ENCODE assay signal across 4 fruit fly cellular contexts in genomic region chr2L:2728577-2728976, dm6.
TF ChIP-seq lines count a peak whose summit lies in the region.

No protein-coding gene starts in this region.

- no peak for TF ChIP-seq CTCF in whole organism, embryonic (GFP tag; optimal IDR thresholded peaks at IDR 0.05; lab: Kevin White, UChicago)

TF ChIP-seq in whole organism, adult, 20 proteins besides CTCF, POLR2A, EP300 and RAD21:
- TF ChIP-seq tj (GFP tag; optimal IDR thresholded peaks at IDR 0.05; lab: Kevin White, UChicago) (peak; percentile 62), bab1 (GFP tag; optimal IDR thresholded peaks at IDR 0.05; lab: Kevin White, UChicago) (no peak), cic (GFP tag; optimal IDR thresholded peaks at IDR 0.05; lab: Kevin White, UChicago) (peak; percentile 80), CG1620 (GFP tag; optimal IDR thresholded peaks at IDR 0.05; lab: Kevin White, UChicago) (no peak), CG12768 (GFP tag; optimal IDR thresholded peaks at IDR 0.05; lab: Kevin White, UChicago) (no peak), CG7101 (tag; optimal IDR thresholded peaks at IDR 0.05; lab: Kevin White, UChicago) (no peak), kay (GFP tag; lab: Kevin White, UChicago; ENCODE audit: borderline replicate concordance) (peak; percentile 66), cnc (optimal IDR thresholded peaks at IDR 0.05; lab: Kevin White, UChicago) (no peak), CG5204 (GFP tag; optimal IDR thresholded peaks at IDR 0.05; lab: Kevin White, UChicago) (no peak), CG14711 (tag; optimal IDR thresholded peaks at IDR 0.05; lab: Kevin White, UChicago) (peak; percentile 7)

TF ChIP-seq in whole organism, embryonic, 481 proteins besides CTCF, POLR2A, EP300 and RAD21 (continues in another document):
- TF ChIP-seq Hr39 (optimal IDR thresholded peaks at IDR 0.05; lab: Kevin White, UChicago) (no peak), CG6272 (GFP tag; IDR thresholded peaks at IDR 0.05; lab: Robert Waterston, UW) (no peak), fu2 (GFP tag; optimal IDR thresholded peaks at IDR 0.05; lab: Kevin White, UChicago) (no peak), CG31224 (GFP tag; IDR thresholded peaks at IDR 0.05; lab: Robert Waterston, UW) (no peak), bsh (GFP tag; optimal IDR thresholded peaks at IDR 0.05; lab: Kevin White, UChicago) (peak in 1 of 2 experiments; percentile 37), CG10462 (GFP tag; optimal IDR thresholded peaks at IDR 0.05; lab: Kevin White, UChicago) (no peak), CG10654 (GFP tag; optimal IDR thresholded peaks at IDR 0.05; lab: Kevin White, UChicago) (no peak), psq (GFP tag; optimal IDR thresholded peaks at IDR 0.05; lab: Kevin White, UChicago) (no peak), bowl (GFP tag; IDR thresholded peaks at IDR 0.05; lab: Robert Waterston, UW) (no peak), CG6683 (GFP tag; optimal IDR thresholded peaks at IDR 0.05; lab: Kevin White, UChicago) (no peak), CG17612 (GFP tag; IDR thresholded peaks at IDR 0.05; lab: Robert Waterston, UW) (0 out of 2 replicates have a peak, but pooled peaks have one; percentile 5), ems (GFP tag; optimal IDR thresholded peaks at IDR 0.05; lab: Kevin White, UChicago) (no peak), HLHmδ (GFP tag; optimal IDR thresholded peaks at IDR 0.05; lab: Kevin White, UChicago) (no peak), CG3995 (GFP tag; optimal IDR thresholded peaks at IDR 0.05; lab: Kevin White, UChicago) (no peak), so (GFP tag; IDR thresholded peaks at IDR 0.05; lab: Robert Waterston, UW) (no peak), Hey (tag; optimal IDR thresholded peaks at IDR 0.05; lab: Kevin White, UChicago) (no peak), Blimp-1 (GFP tag; optimal IDR thresholded peaks at IDR 0.05; lab: Kevin White, UChicago) (no peak), CG8924 (tag; optimal IDR thresholded peaks at IDR 0.05; lab: Kevin White, UChicago) (no peak), ken (GFP tag; IDR thresholded peaks at IDR 0.05; lab: Robert Waterston, UW) (no peak), Hmx (GFP tag; optimal IDR thresholded peaks at IDR 0.05; lab: Kevin White, UChicago) (no peak), nom (GFP tag; optimal IDR thresholded peaks at IDR 0.05; lab: Kevin White, UChicago) (no peak), usp (GFP tag; optimal IDR thresholded peaks at IDR 0.05; lab: Kevin White, UChicago) (no peak), CG11504 (tag; optimal IDR thresholded peaks at IDR 0.05; lab: Kevin White, UChicago) (peak; percentile 8), peb (GFP tag; IDR thresholded peaks at IDR 0.05; lab: Robert Waterston, UW) (no peak), Sox100B (GFP tag; optimal IDR thresholded peaks at IDR 0.05; lab: Kevin White, UChicago) (peak; percentile 15), Dek (tag; optimal IDR thresholded peaks at IDR 0.05; lab: Kevin White, UChicago) (no peak), sd (tag; optimal IDR thresholded peaks at IDR 0.05; lab: Kevin White, UChicago) (no peak), MBD-R2 (GFP tag; IDR thresholded peaks at IDR 0.05; lab: Robert Waterston, UW) (no peak), unc-4 (GFP tag; IDR thresholded peaks at IDR 0.05; lab: Robert Waterston, UW; ENCODE audit: partially characterized antibody) (no peak)

TF ChIP-seq in whole organism, prepupa, 60 proteins besides CTCF, POLR2A, EP300 and RAD21:
- TF ChIP-seq CG11902 (GFP tag; optimal IDR thresholded peaks at IDR 0.05; lab: Kevin White, UChicago), result no peak
- no peak for TF ChIP-seq Eip75B (GFP tag; optimal IDR thresholded peaks at IDR 0.05; lab: Kevin White, UChicago)
- no peak for TF ChIP-seq CG11294 (GFP tag; IDR thresholded peaks at IDR 0.05; lab: Robert Waterston, UW)
- no peak for TF ChIP-seq vri (GFP tag; optimal IDR thresholded peaks at IDR 0.05; lab: Kevin White, UChicago)
- TF ChIP-seq svp (GFP tag; lab: Kevin White, UChicago), result peak; percentile 23
- TF ChIP-seq CG15336 (GFP tag; IDR thresholded peaks at IDR 0.05; lab: Robert Waterston, UW), result no peak
- TF ChIP-seq Hr4 (GFP tag; optimal IDR thresholded peaks at IDR 0.05; lab: Kevin White, UChicago), result peak; percentile 41
- TF ChIP-seq dac (GFP tag; optimal IDR thresholded peaks at IDR 0.05; lab: Kevin White, UChicago), result no peak
- no peak for TF ChIP-seq CG3032 (tag; optimal IDR thresholded peaks at IDR 0.05; lab: Kevin White, UChicago)
- TF ChIP-seq Eip78C (GFP tag; lab: Kevin White, UChicago), result peak; percentile 6
- TF ChIP-seq CG6163 (GFP tag; IDR thresholded peaks at IDR 0.05; lab: Robert Waterston, UW), result no peak
- no peak for TF ChIP-seq CG3919 (GFP tag; optimal IDR thresholded peaks at IDR 0.05; lab: Kevin White, UChicago)
- no peak for TF ChIP-seq CG6792 (GFP tag; optimal IDR thresholded peaks at IDR 0.05; lab: Kevin White, UChicago)
- TF ChIP-seq CG34406 (GFP tag; optimal IDR thresholded peaks at IDR 0.05; lab: Kevin White, UChicago), result no peak
- TF ChIP-seq topi (GFP tag; optimal IDR thresholded peaks at IDR 0.05; lab: Kevin White, UChicago), result no peak
- no peak for TF ChIP-seq CG11762 (GFP tag; optimal IDR thresholded peaks at IDR 0.05; lab: Kevin White, UChicago; ENCODE audit: insufficient read depth)
- TF ChIP-seq Hr39 (GFP tag; optimal IDR thresholded peaks at IDR 0.05; lab: Kevin White, UChicago), result no peak
- no peak for TF ChIP-seq esn (GFP tag; optimal IDR thresholded peaks at IDR 0.05; lab: Kevin White, UChicago)
- peak; percentile 37 for TF ChIP-seq CG32006 (GFP tag; optimal IDR thresholded peaks at IDR 0.05; lab: Kevin White, UChicago)
- no peak for TF ChIP-seq fkh (GFP tag; optimal IDR thresholded peaks at IDR 0.05; lab: Kevin White, UChicago)

TF ChIP-seq in whole organism, pupa, 21 proteins besides CTCF, POLR2A, EP300 and RAD21:
- TF ChIP-seq CG8301 (tag; optimal IDR thresholded peaks at IDR 0.05; lab: Kevin White, UChicago), result peak; percentile 3
- TF ChIP-seq CG14655 (GFP tag; optimal IDR thresholded peaks at IDR 0.05; lab: Kevin White, UChicago), result peak; percentile 12
- TF ChIP-seq CG12605 (GFP tag; IDR thresholded peaks at IDR 0.05; lab: Robert Waterston, UW), result no peak
- TF ChIP-seq CG9948 (tag; optimal IDR thresholded peaks at IDR 0.05; lab: Kevin White, UChicago), result no peak
- TF ChIP-seq CG4496 (GFP tag; IDR thresholded peaks at IDR 0.05; lab: Robert Waterston, UW), result 0 out of 3 replicates have a peak, but pooled peaks have one; percentile 30
- TF ChIP-seq EcR (GFP tag; optimal IDR thresholded peaks at IDR 0.05; lab: Kevin White, UChicago), result no peak
- TF ChIP-seq rn (GFP tag; IDR thresholded peaks at IDR 0.05; lab: Robert Waterston, UW), result no peak
